Worm (Caenorhabditis elegans): Measurements from ENCODE around the gene hmit-1.3.

- no peak for TF ChIP-seq F57A8.1 (GFP tag; optimal IDR thresholded peaks at IDR 0.05)
- TF ChIP-seq Y79H2A.3 (GFP tag; conservative IDR thresholded peaks at IDR 0.05), result no peak
- no peak for TF ChIP-seq mxl-1 (tag; optimal IDR thresholded peaks at IDR 0.05)
- TF ChIP-seq unc-62 (GFP tag; optimal IDR thresholded peaks at IDR 0.05), result no peak
- TF ChIP-seq hsf-1 (GFP tag; IDR thresholded peaks at IDR 0.05), result no peak
- no peak for TF ChIP-seq let-526 (GFP tag; IDR thresholded peaks at IDR 0.05)
- TF ChIP-seq dpl-1 (GFP tag; optimal IDR thresholded peaks at IDR 0.05), result no peak
Observed at ce11 chrIII:3553349-3553748, 33.9 kb upstream of the hmit-1.3 start, which contains the start of gene C54C6.4.
